Fruit fly (Drosophila melanogaster): ENCODE data around the gene TotC.
A peak's percentile ranks its signal among the peaks of the same experiment; 100 is the strongest.

Gene TotC

DNA sequence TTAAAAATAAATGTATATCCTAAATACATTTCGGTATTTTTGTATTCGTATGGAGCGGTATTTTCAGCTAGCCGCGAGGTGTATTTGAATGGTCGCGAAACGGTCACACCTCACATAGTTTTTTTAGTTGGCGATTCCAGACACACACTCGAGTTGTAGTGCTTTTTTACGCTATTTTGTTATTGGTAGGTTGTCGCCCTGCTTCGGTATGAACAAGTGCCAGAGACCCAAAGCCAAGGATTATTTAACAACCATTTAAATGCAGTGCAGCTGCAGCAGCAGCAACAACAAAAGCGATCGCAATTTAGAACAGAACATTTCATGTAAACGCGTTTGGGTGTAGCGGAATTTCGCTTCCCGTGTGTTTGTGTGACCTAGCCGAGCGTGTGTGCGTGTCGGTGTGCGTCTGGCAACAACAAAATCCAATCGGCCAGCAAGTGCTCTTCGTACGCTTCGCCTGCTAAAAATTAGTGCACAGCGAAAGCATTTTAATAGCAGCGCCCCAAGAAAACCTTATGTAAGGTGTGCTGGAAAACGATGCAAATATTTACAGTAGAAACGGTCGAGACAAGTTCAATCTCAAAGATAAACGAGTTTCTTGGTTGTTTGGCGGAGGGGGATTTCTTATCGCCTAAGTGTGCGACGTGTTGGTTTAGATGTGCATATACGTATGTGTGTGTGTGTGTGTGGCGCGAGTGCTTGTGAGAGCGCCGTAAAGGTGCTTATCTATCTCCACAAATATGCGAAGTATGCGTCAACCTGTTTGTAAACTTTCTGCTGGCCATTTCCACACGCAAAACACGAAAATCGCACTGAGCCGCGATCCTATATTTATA lies 39.9 kb upstream of the TotC start, which contains the start of gene Synd (continued):
- TF ChIP-seq H2.0 (GFP tag; IDR thresholded peaks at IDR 0.05): no peak
- TF ChIP-seq chn (GFP tag; optimal IDR thresholded peaks at IDR 0.05): no peak
- no peak for TF ChIP-seq CG12236 (GFP tag; optimal IDR thresholded peaks at IDR 0.05)
- TF ChIP-seq CG30020 (tag; optimal IDR thresholded peaks at IDR 0.05): no peak
- TF ChIP-seq CG10267 (tag; optimal IDR thresholded peaks at IDR 0.05): peak; percentile 32
- TF ChIP-seq Dek (tag; optimal IDR thresholded peaks at IDR 0.05): no peak
- TF ChIP-seq CG13624 (GFP tag; optimal IDR thresholded peaks at IDR 0.05): peak; percentile 24
- peak; percentile 18 for TF ChIP-seq CG12071 (GFP tag; optimal IDR thresholded peaks at IDR 0.05)
- TF ChIP-seq danr (GFP tag; IDR thresholded peaks at IDR 0.05): no peak
- TF ChIP-seq CG12104 (GFP tag; optimal IDR thresholded peaks at IDR 0.05): peak; percentile 3
- no peak for TF ChIP-seq chif (GFP tag; optimal IDR thresholded peaks at IDR 0.05)
- no peak for TF ChIP-seq Sox102F (GFP tag; optimal IDR thresholded peaks at IDR 0.05)
- TF ChIP-seq dimm (GFP tag; IDR thresholded peaks at IDR 0.05): no peak
- TF ChIP-seq sqz (GFP tag; optimal IDR thresholded peaks at IDR 0.05): peak; percentile 90
- TF ChIP-seq CG17829 (tag; optimal IDR thresholded peaks at IDR 0.05): no peak
- TF ChIP-seq CTCF (GFP tag; optimal IDR thresholded peaks at IDR 0.05): no peak
- no peak for TF ChIP-seq Kr (GFP tag; optimal IDR thresholded peaks at IDR 0.05)
- peak; percentile 78 for TF ChIP-seq pzg (GFP tag; optimal IDR thresholded peaks at IDR 0.05)
- TF ChIP-seq CG8944 (GFP tag; optimal IDR thresholded peaks at IDR 0.05): no peak
- no peak for TF ChIP-seq CG31224 (GFP tag; IDR thresholded peaks at IDR 0.05)
- TF ChIP-seq CG14860 (GFP tag; IDR thresholded peaks at IDR 0.05; ENCODE audit: partially characterized antibody): no peak
- no peak for TF ChIP-seq zen2 (GFP tag; IDR thresholded peaks at IDR 0.05; ENCODE audit: partially characterized antibody)
- TF ChIP-seq Myb (GFP tag; optimal IDR thresholded peaks at IDR 0.05): peak; percentile 23
- no peak for TF ChIP-seq CG14050 (GFP tag; IDR thresholded peaks at IDR 0.05)
- TF ChIP-seq Eip74EF (GFP tag; optimal IDR thresholded peaks at IDR 0.05): peak in 1 of 2 experiments; percentile 31
- TF ChIP-seq ken (GFP tag; IDR thresholded peaks at IDR 0.05): no peak
- no peak for TF ChIP-seq ewg (GFP tag; optimal IDR thresholded peaks at IDR 0.05)
- peak in 1 of 2 experiments; percentile 91 for TF ChIP-seq Pdp1 (GFP tag; optimal IDR thresholded peaks at IDR 0.05)
- no peak for TF ChIP-seq pita (GFP tag; optimal IDR thresholded peaks at IDR 0.05)
- no peak for TF ChIP-seq CG1647 (GFP tag; optimal IDR thresholded peaks at IDR 0.05)
- no peak for TF ChIP-seq Camta (GFP tag; optimal IDR thresholded peaks at IDR 0.05)
- TF ChIP-seq CG10979 (tag; optimal IDR thresholded peaks at IDR 0.05): peak; percentile 6
- TF ChIP-seq HLHmδ (GFP tag; optimal IDR thresholded peaks at IDR 0.05): no peak
- TF ChIP-seq CG1603 (tag; optimal IDR thresholded peaks at IDR 0.05): peak; percentile 53
- no peak for TF ChIP-seq CG12744 (GFP tag; optimal IDR thresholded peaks at IDR 0.05)
- no peak for TF ChIP-seq CG13123 (GFP tag; optimal IDR thresholded peaks at IDR 0.05)
- TF ChIP-seq CG3838 (GFP tag; optimal IDR thresholded peaks at IDR 0.05): no peak
- peak; percentile 23; the same call in 1 of the 2 replicates for TF ChIP-seq lmd (GFP tag; IDR thresholded peaks at IDR 0.05)
- no peak for TF ChIP-seq CG17186 (GFP tag; optimal IDR thresholded peaks at IDR 0.05)
- TF ChIP-seq sob (GFP tag; IDR thresholded peaks at IDR 0.05): peak; percentile 33; the same call in 1 of the 2 replicates
- TF ChIP-seq Nf-YC (tag; optimal IDR thresholded peaks at IDR 0.05): peak; percentile 41
- TF ChIP-seq GATAe (GFP tag; conservative IDR thresholded peaks at IDR 0.05): 0 out of 2 replicates have a peak, but pooled peaks have one; percentile 12
- no peak for TF ChIP-seq CG3065 (GFP tag; optimal IDR thresholded peaks at IDR 0.05)
- TF ChIP-seq CG30403 (GFP tag; optimal IDR thresholded peaks at IDR 0.05): no peak
- no peak for TF ChIP-seq pho (GFP tag; optimal IDR thresholded peaks at IDR 0.05)
- no peak for TF ChIP-seq gsb-n (tag; optimal IDR thresholded peaks at IDR 0.05)
- peak in 1 of 2 experiments; percentile 64 for TF ChIP-seq crp (GFP tag; optimal IDR thresholded peaks at IDR 0.05)
- TF ChIP-seq Doc2 (GFP tag; IDR thresholded peaks at IDR 0.05): no peak
- TF ChIP-seq CG7745 (tag; optimal IDR thresholded peaks at IDR 0.05): no peak

Data from whole organism, embryonic.